Fruit fly (Drosophila melanogaster) whole organism, wandering third instar larva: ENCODE results near the gene CG43999.

Experiments used
- Abd-B ChIP-seq: fragments of >200 bp; optimal IDR thresholded peaks from 2 replicates; lab custom pipeline; 2017; ENCODE audit warnings: missing biosample characterization, missing genetic modification characterization
- CG32264 ChIP-seq: fragments of 200-800 bp; sonication (Bioruptor generic); optimal IDR thresholded peaks from 2 replicates; lab custom pipeline; 2016; ENCODE audit warnings: missing biosample characterization, missing genetic modification characterization
- CG9705 ChIP-seq: fragments of 200-800 bp; sonication (Bioruptor generic); optimal IDR thresholded peaks from 2 replicates; lab custom pipeline; 2018; ENCODE audit warnings: missing biosample characterization, mild to moderate bottlenecking, missing genetic modification characterization
- CrebA ChIP-seq: fragments of 200-800 bp; sonication (Bioruptor generic); optimal IDR thresholded peaks from 2 replicates; lab custom pipeline; 2016; ENCODE audit warnings: missing biosample characterization, mild to moderate bottlenecking, missing genetic modification characterization, borderline replicate concordance
- GATAd ChIP-seq: sonication (Bioruptor generic); optimal IDR thresholded peaks from 2 replicates; lab custom pipeline; 2016; ENCODE audit warnings: missing biosample characterization, missing genetic modification characterization
- HLH106 ChIP-seq: fragments of 200-800 bp; optimal IDR thresholded peaks from 3 replicates; lab custom pipeline; 2019; ENCODE audit warnings: missing biosample characterization, mild to moderate bottlenecking, missing genetic modification characterization, moderate library complexity
- Hr78 ChIP-seq: fragments of >200 bp; optimal IDR thresholded peaks from 2 replicates; lab custom pipeline; 2017; ENCODE audit warnings: missing biosample characterization, missing genetic modification characterization
- Hr83 ChIP-seq: fragments of 200-300 bp; sonication (Bioruptor generic); optimal IDR thresholded peaks from 2 replicates; lab custom pipeline; 2016; ENCODE audit warnings: missing biosample characterization, mild to moderate bottlenecking, missing genetic modification characterization, moderate library complexity; ENCODE audit not compliant: poor library complexity, severe bottlenecking
- Jra ChIP-seq: sonication (Bioruptor generic); optimal IDR thresholded peaks from 2 replicates; lab custom pipeline; 2016; ENCODE audit warnings: missing biosample characterization, missing genetic modification characterization
- Mio ChIP-seq: sonication (Bioruptor generic); optimal IDR thresholded peaks from 2 replicates; lab custom pipeline; 2016; ENCODE audit warnings: missing biosample characterization, missing genetic modification characterization
- Myc ChIP-seq: fragments of >200 bp; optimal IDR thresholded peaks from 2 replicates; lab custom pipeline; 2017
- N ChIP-seq: fragments of >200 bp; optimal IDR thresholded peaks from 2 replicates; lab custom pipeline; 2018; ENCODE audit warnings: missing biosample characterization, missing external identifiers, missing genetic modification characterization
- OdsH ChIP-seq: fragments of 200-800 bp; sonication (Bioruptor generic); optimal IDR thresholded peaks from 2 replicates; lab custom pipeline; 2016; ENCODE audit warnings: missing biosample characterization, mild to moderate bottlenecking, missing genetic modification characterization
- Rel ChIP-seq, 2 experiments: fragments of 200-800 bp; sonication (Bioruptor generic) in 1 of 2; optimal IDR thresholded peaks; 2 replicates in 1 of 2; 3 replicates in 1 of 2; lab custom pipeline; 2016 to 2019; ENCODE audit warnings: mild to moderate bottlenecking in 2 of 2, missing biosample characterization in 2 of 2, missing genetic modification characterization in 2 of 2, moderate library complexity in 1 of 2
- Vsx2 ChIP-seq: fragments of 200-300, 225-300 bp; sonication (Bioruptor generic); optimal IDR thresholded peaks from 2 replicates; lab custom pipeline; 2018; ENCODE audit warnings: missing biosample characterization, missing genetic modification characterization; ENCODE audit not compliant: partially characterized antibody
- br ChIP-seq: fragments of 200-800 bp; sonication (Bioruptor generic); optimal IDR thresholded peaks from 2 replicates; lab custom pipeline; 2016; ENCODE audit warnings: missing biosample characterization, missing genetic modification characterization
- dl ChIP-seq, 2 experiments: fragments of 175-275, 200-275 bp in 1 of 2; fragments of 200-275 bp in 1 of 2; sonication (Bioruptor generic); optimal IDR thresholded peaks; lab custom pipeline; 2018; ENCODE audit warnings: mild to moderate bottlenecking in 2 of 2, missing biosample characterization in 2 of 2, missing genetic modification characterization in 2 of 2, moderate library complexity in 2 of 2; ENCODE audit not compliant: partially characterized antibody in 2 of 2, insufficient read depth in 1 of 2
- dmrt93B ChIP-seq: fragments of 200-800 bp; sonication (Bioruptor generic); optimal IDR thresholded peaks from 2 replicates; lab custom pipeline; 2018; ENCODE audit warnings: missing biosample characterization, mild to moderate bottlenecking, missing genetic modification characterization
- dsf ChIP-seq: sonication (Bioruptor generic); optimal IDR thresholded peaks from 2 replicates; lab custom pipeline; 2016; ENCODE audit warnings: missing biosample characterization, missing genetic modification characterization, borderline replicate concordance
- ey ChIP-seq: fragments of 200-800 bp; sonication (Bioruptor generic); optimal IDR thresholded peaks from 2 replicates; lab custom pipeline; 2016; ENCODE audit warnings: missing biosample characterization, missing genetic modification characterization
- fru ChIP-seq: fragments of 200-800 bp; sonication (Bioruptor generic); optimal IDR thresholded peaks from 3 replicates; lab custom pipeline; 2016; ENCODE audit warnings: missing biosample characterization, mild to moderate bottlenecking, missing genetic modification characterization
- h ChIP-seq: fragments of 200-800 bp; sonication (Bioruptor generic); optimal IDR thresholded peaks from 3 replicates; lab custom pipeline; 2016; ENCODE audit warnings: missing biosample characterization, mild to moderate bottlenecking, missing genetic modification characterization
- jim ChIP-seq: fragments of 175-275, 200-325 bp; sonication (Bioruptor generic); optimal IDR thresholded peaks from 2 replicates; lab custom pipeline; 2016; ENCODE audit warnings: missing biosample characterization, mild to moderate bottlenecking, missing genetic modification characterization
- lola ChIP-seq: fragments of >200 bp; optimal IDR thresholded peaks from 2 replicates; lab custom pipeline; 2017; ENCODE audit warnings: missing biosample characterization, missing genetic modification characterization
- pan ChIP-seq: fragments of >200 bp; optimal IDR thresholded peaks from 2 replicates; lab custom pipeline; 2017
- psq ChIP-seq: fragments of 200-800 bp; sonication (Bioruptor generic); optimal IDR thresholded peaks from 3 replicates; lab custom pipeline; 2017; ENCODE audit warnings: missing biosample characterization, mild to moderate bottlenecking, missing genetic modification characterization, moderate library complexity
- rgr ChIP-seq: fragments of 200-800 bp; sonication (Bioruptor generic); optimal IDR thresholded peaks from 3 replicates; lab custom pipeline; 2016; ENCODE audit warnings: missing biosample characterization, mild to moderate bottlenecking, missing genetic modification characterization
- sage ChIP-seq: fragments of 200-800 bp; sonication (Bioruptor generic); optimal IDR thresholded peaks from 2 replicates; lab custom pipeline; 2016; ENCODE audit warnings: missing biosample characterization, mild to moderate bottlenecking, missing genetic modification characterization
- sv ChIP-seq: fragments of 200-800 bp; sonication (Bioruptor generic); optimal IDR thresholded peaks from 3 replicates; lab custom pipeline; 2016; ENCODE audit warnings: missing biosample characterization, missing genetic modification characterization
- tai ChIP-seq: sonication (Bioruptor generic); optimal IDR thresholded peaks from 2 replicates; lab custom pipeline; 2016; ENCODE audit warnings: missing biosample characterization, missing genetic modification characterization
- usp ChIP-seq: fragments of >200 bp; optimal IDR thresholded peaks from 2 replicates; lab custom pipeline; 2017; ENCODE audit warnings: missing biosample characterization, missing genetic modification characterization
- woc ChIP-seq: sonication (Bioruptor generic); optimal IDR thresholded peaks from 2 replicates; lab custom pipeline; 2016; ENCODE audit warnings: missing biosample characterization, mild to moderate bottlenecking, missing genetic modification characterization

The CG43999 gene

dm6 chr3R:23886270-23887095 lies 42.3 kb downstream of the CG43999 start (continued):
- TF ChIP-seq pan (lab: Kevin White, UChicago): no peak
- TF ChIP-seq N (GFP tag; lab: Kevin White, UChicago): no peak
- TF ChIP-seq Hr78: no peak

DNA sequence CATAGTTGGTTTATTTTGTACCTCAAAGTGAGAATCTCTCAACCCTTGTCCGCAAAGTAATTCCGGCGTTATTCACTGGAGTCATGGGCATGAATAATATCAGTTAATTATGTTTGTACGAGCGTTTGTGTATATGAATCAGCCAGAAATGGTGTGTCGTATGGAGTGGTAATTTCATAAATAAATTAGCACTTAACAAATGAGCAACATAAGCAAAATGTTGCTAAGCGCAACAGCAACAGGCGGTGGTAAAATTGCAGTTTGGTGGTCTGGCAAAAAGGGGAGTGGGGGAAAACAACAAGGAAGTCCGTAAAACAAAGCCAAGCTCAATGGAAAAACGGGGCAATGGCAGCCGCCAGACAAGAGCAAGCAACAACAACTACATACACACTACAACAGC lies 43.1 kb downstream of the CG43999 start:
- TF ChIP-seq sage (no peak), dl (GFP tag; optimal IDR thresholded peaks at IDR 0.05; lab: Kevin White, UChicago; ENCODE audit: insufficient read depth in 1 of 2, partially characterized antibody in 2 of 2) (no peak), CrebA (GFP tag; lab: Kevin White, UChicago) (no peak), rgr (no peak), dsf (GFP tag; lab: Kevin White, UChicago) (no peak), tai (GFP tag; lab: Kevin White, UChicago) (no peak), jim (no peak), CG9705 (no peak), woc (GFP tag; lab: Kevin White, UChicago) (no peak), Mio (no peak), Rel (GFP tag; optimal IDR thresholded peaks at IDR 0.05; lab: Kevin White, UChicago) (no peak), Rel (tag; optimal IDR thresholded peaks at IDR 0.05; lab: Kevin White, UChicago) (no peak), lola (GFP tag; lab: Kevin White, UChicago) (no peak), Hr78 (no peak), br (GFP tag; lab: Kevin White, UChicago) (no peak), HLH106 (tag; lab: Kevin White, UChicago) (no peak), Myc (no peak), Hr83 (no peak), usp (GFP tag; lab: Kevin White, UChicago) (no peak), sv (GFP tag; lab: Kevin White, UChicago) (no peak)

DNA sequence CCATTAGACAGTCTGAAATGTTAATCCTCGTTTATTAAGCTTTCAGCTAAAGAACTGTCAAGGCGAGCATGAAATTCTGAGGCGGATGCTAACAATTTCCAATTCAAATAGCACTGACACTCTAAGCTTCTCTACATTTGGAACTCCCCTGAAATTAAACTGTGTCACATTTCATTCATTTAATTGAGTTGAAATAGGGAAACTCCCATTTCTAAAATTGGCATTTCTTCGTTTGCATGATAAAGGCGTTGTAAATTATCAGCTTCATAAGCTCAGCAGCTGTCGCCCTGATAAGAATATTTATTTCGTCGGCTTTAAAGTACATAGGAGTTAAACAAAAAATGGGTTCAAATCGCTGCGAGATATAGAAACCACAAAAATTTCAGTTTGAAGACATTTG lies 43.6 kb downstream of the CG43999 start:
- TF ChIP-seq Rel (GFP tag; optimal IDR thresholded peaks at IDR 0.05; lab: Kevin White, UChicago) (no peak), Rel (tag; optimal IDR thresholded peaks at IDR 0.05; lab: Kevin White, UChicago) (peak; percentile 99), OdsH (no peak)

DNA sequence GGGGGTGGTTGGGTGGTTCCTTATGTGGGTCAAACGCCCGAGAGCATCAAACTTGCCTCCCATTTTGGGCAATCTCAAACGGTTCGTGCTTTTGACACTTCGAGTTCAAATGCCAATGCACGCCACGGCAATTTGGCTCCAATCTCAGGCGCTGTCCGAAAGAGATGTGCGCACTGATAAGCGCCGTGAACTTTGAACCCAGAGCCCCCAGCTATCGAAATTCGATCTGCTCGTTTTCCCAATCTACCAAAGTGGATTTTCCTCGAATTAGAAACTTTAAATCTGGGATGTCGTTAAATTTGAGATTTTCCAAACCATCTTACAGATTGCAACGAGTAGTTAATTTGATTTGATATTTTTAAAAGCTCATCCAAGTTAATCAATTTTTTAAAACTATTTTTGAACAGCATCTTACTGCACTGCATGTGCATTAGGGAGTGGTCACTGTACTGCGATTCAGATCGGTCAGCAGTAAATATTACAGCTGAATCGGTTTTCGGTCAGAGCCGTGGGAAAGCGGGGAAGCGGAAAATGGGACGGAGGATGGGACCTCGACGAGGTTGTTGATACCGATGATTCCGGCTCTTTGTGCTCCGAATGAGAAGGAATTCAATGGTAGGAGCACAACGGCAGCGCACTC lies 44.6 kb downstream of the CG43999 start:
- no peak for TF ChIP-seq h (GFP tag; lab: Kevin White, UChicago)
- no peak for TF ChIP-seq CG32264 (GFP tag; lab: Kevin White, UChicago)
- TF ChIP-seq fru (GFP tag; lab: Kevin White, UChicago): peak; percentile 8
- TF ChIP-seq Vsx2 (GFP tag; lab: Kevin White, UChicago): no peak

- no peak for TF ChIP-seq Vsx2 (GFP tag; lab: Kevin White, UChicago)
- no peak for TF ChIP-seq OdsH
- no peak for TF ChIP-seq lola (GFP tag; lab: Kevin White, UChicago)
- TF ChIP-seq dmrt93B (GFP tag; lab: Kevin White, UChicago): no peak
- TF ChIP-seq psq (GFP tag; lab: Kevin White, UChicago): no peak
- TF ChIP-seq Jra: no peak
- no peak for TF ChIP-seq pan (lab: Kevin White, UChicago)
- no peak for TF ChIP-seq rgr
- TF ChIP-seq woc (GFP tag; lab: Kevin White, UChicago): no peak
- no peak for TF ChIP-seq GATAd (GFP tag; lab: Kevin White, UChicago)
- no peak for TF ChIP-seq Abd-B (GFP tag; lab: Kevin White, UChicago)
- no peak for TF ChIP-seq HLH106 (tag; lab: Kevin White, UChicago)
- no peak for TF ChIP-seq tai (GFP tag; lab: Kevin White, UChicago)
- no peak for TF ChIP-seq ey
- no peak for TF ChIP-seq N (GFP tag; lab: Kevin White, UChicago)
- no peak for TF ChIP-seq CG9705
Observed at dm6 chr3R:23880280-23880679, 48.5 kb downstream of the CG43999 start.
